Fruit fly (Drosophila melanogaster): Measurements from ENCODE around the gene CG18284.

The CG18284 gene

dm6 chr2L:10661490-10662240 is 17.9 kb downstream of the CG18284 start, which contains the start of gene CG31871 (continued):
- TF ChIP-seq CG15514 (GFP tag; optimal IDR thresholded peaks at IDR 0.05) (peak; percentile 32), CG43689 (GFP tag; IDR thresholded peaks at IDR 0.05) (0 out of 2 replicates have a peak, but pooled peaks have one; percentile 15), CG7745 (tag; optimal IDR thresholded peaks at IDR 0.05) (no peak), CG2875 (GFP tag; optimal IDR thresholded peaks at IDR 0.05) (peak; percentile 52), br (optimal IDR thresholded peaks at IDR 0.05) (no peak), TFAM (GFP tag; optimal IDR thresholded peaks at IDR 0.05) (no peak), bowl (GFP tag; IDR thresholded peaks at IDR 0.05) (no peak; the same call in 1 of the 2 replicates), CG13624 (GFP tag; optimal IDR thresholded peaks at IDR 0.05) (no peak), CG11696 (GFP tag; IDR thresholded peaks at IDR 0.05) (no peak), lola (GFP tag; optimal IDR thresholded peaks at IDR 0.05) (no peak), Gsc (GFP tag; IDR thresholded peaks at IDR 0.05) (no peak), caup (GFP tag; optimal IDR thresholded peaks at IDR 0.05; ENCODE audit: severe bottlenecking) (peak; percentile 57), CG7357 (GFP tag; IDR thresholded peaks at IDR 0.05) (peak; percentile 71; the same call in 2 of the 3 replicates), Hr78 (GFP tag; optimal IDR thresholded peaks at IDR 0.05) (peak in 1 of 2 experiments; percentile 48), CG17361 (GFP tag; IDR thresholded peaks at IDR 0.05) (peak; percentile 87), chif (GFP tag; optimal IDR thresholded peaks at IDR 0.05) (peak in 1 of 2 experiments; percentile 12), CG12219 (GFP tag; optimal IDR thresholded peaks at IDR 0.05) (peak; percentile 40), emc (GFP tag; optimal IDR thresholded peaks at IDR 0.05) (no peak), pnt (GFP tag; optimal IDR thresholded peaks at IDR 0.05) (no peak), cas (GFP tag; IDR thresholded peaks at IDR 0.05) (no peak), unpg (GFP tag; optimal IDR thresholded peaks at IDR 0.05) (peak; percentile 82), CG17802 (tag; optimal IDR thresholded peaks at IDR 0.05) (no peak), CG34224 (GFP tag; IDR thresholded peaks at IDR 0.05; ENCODE audit: partially characterized antibody) (no peak), sqz (GFP tag; optimal IDR thresholded peaks at IDR 0.05) (peak; percentile 61), ems (GFP tag; optimal IDR thresholded peaks at IDR 0.05) (no peak), ara (GFP tag; IDR thresholded peaks at IDR 0.05) (peak; percentile 34; the same call in 1 of the 2 replicates), disco-r (GFP tag; optimal IDR thresholded peaks at IDR 0.05) (no peak), Dll (GFP tag; IDR thresholded peaks at IDR 0.05; ENCODE audit: partially characterized antibody) (no peak), CG12659 (GFP tag; optimal IDR thresholded peaks at IDR 0.05) (peak; percentile 71), vfl (GFP tag; optimal IDR thresholded peaks at IDR 0.05) (no peak), CG11456 (GFP tag; IDR thresholded peaks at IDR 0.05) (no peak), CG5180 (GFP tag; optimal IDR thresholded peaks at IDR 0.05) (peak; percentile 98), Camta (GFP tag; optimal IDR thresholded peaks at IDR 0.05) (no peak), CG12299 (tag; optimal IDR thresholded peaks at IDR 0.05) (peak; percentile 48), Fer3 (tag; optimal IDR thresholded peaks at IDR 0.05) (peak; percentile 57), sna (GFP tag; IDR thresholded peaks at IDR 0.05; ENCODE audit: partially characterized antibody) (no peak), usp (GFP tag; optimal IDR thresholded peaks at IDR 0.05) (no peak), CG11504 (tag; optimal IDR thresholded peaks at IDR 0.05) (peak; percentile 90), CG6813 (GFP tag; optimal IDR thresholded peaks at IDR 0.05) (peak; percentile 46)

DNA sequence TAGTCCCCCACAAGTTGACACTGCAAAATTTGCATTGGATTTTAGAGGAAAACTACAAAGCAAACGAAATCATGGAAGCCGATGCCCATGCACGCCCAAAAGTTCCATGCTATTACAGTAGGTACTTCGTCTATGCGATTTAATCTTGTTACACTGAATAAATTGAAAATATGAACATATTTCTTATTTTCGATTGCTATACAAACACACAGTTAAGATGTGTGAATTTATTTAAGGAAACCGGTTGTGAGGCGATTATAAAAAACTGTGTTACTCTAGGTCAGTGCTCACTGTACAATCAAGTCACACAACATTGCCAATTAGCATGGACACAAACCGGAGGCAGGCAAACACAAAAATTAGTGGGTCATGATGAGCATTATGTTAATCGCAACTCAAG is 21.8 kb downstream of the CG18284 start:
- TF ChIP-seq Sry-δ (GFP tag; optimal IDR thresholded peaks at IDR 0.05), result peak; percentile 38
- peak; percentile 48 for TF ChIP-seq gcm (GFP tag; optimal IDR thresholded peaks at IDR 0.05)
- peak; percentile 62 for TF ChIP-seq CG31224 (GFP tag; IDR thresholded peaks at IDR 0.05)
- TF ChIP-seq ro (GFP tag; IDR thresholded peaks at IDR 0.05), result peak; percentile 75
- peak; percentile 87 for TF ChIP-seq Rfx (GFP tag; IDR thresholded peaks at IDR 0.05)
- peak; percentile 82 for TF ChIP-seq Hsf (GFP tag; optimal IDR thresholded peaks at IDR 0.05)
- peak; percentile 73 for TF ChIP-seq Dek (tag; optimal IDR thresholded peaks at IDR 0.05)
- peak; percentile 82 for TF ChIP-seq Antp (GFP tag; optimal IDR thresholded peaks at IDR 0.05)
- TF ChIP-seq Meics (GFP tag; optimal IDR thresholded peaks at IDR 0.05), result peak; percentile 75
- no peak for TF ChIP-seq CG17186 (GFP tag; optimal IDR thresholded peaks at IDR 0.05)
- peak; percentile 83 for TF ChIP-seq CG13424 (tag; optimal IDR thresholded peaks at IDR 0.05)
- TF ChIP-seq Tbp (GFP tag; optimal IDR thresholded peaks at IDR 0.05), result no peak
